Worm (Caenorhabditis elegans) whole organism, mixed stage, embryonic: ENCODE results near the gene Y38F2AR.10.

Experiments
- M03D4.4 ChIP-seq: sonication (generic microtip); optimal IDR thresholded peaks from 2 replicates; lab custom pipeline; 2017; ENCODE audit warnings: mild to moderate bottlenecking, missing genetic modification characterization, missing compliant biosample characterization
- bed-3 ChIP-seq: fragments of 200-800 bp; sonication (Bioruptor generic); optimal IDR thresholded peaks from 3 replicates; lab custom pipeline; 2018; ENCODE audit warnings: mild to moderate bottlenecking, missing genetic modification characterization, moderate library complexity, missing compliant biosample characterization
- blmp-1 ChIP-seq: fragments of 150-350 bp; optimal IDR thresholded peaks from 2 replicates; lab custom pipeline; 2014; ENCODE audit warnings: missing biosample characterization, missing genetic modification characterization
- ceh-39 ChIP-seq: fragments of 150-350 bp; optimal IDR thresholded peaks from 2 replicates; lab custom pipeline; 2014; ENCODE audit warnings: missing biosample characterization, missing genetic modification characterization
- ceh-43 ChIP-seq: fragments of 200-800 bp; sonication (Bioruptor generic); optimal IDR thresholded peaks from 2 replicates; lab custom pipeline; 2018; ENCODE audit warnings: mild to moderate bottlenecking, missing genetic modification characterization, moderate library complexity, missing compliant biosample characterization
- ceh-83 ChIP-seq: fragments of 200-800 bp; sonication (Bioruptor generic); optimal IDR thresholded peaks from 2 replicates; lab custom pipeline; 2018; ENCODE audit warnings: mild to moderate bottlenecking, missing genetic modification characterization, missing compliant biosample characterization
- ces-1 ChIP-seq: fragments of 150-350 bp; optimal IDR thresholded peaks from 2 replicates; lab custom pipeline; 2014; ENCODE audit warnings: missing biosample characterization, missing genetic modification reagents, missing genetic modification characterization
- cnd-1 ChIP-seq: fragments of 200-800 bp; sonication (Bioruptor generic); optimal IDR thresholded peaks from 2 replicates; lab custom pipeline; 2018; ENCODE audit warnings: mild to moderate bottlenecking, missing genetic modification characterization, missing compliant biosample characterization
- drap-1 ChIP-seq: fragments of 200-800 bp; sonication (Bioruptor generic); optimal IDR thresholded peaks from 3 replicates; lab custom pipeline; 2018; ENCODE audit warnings: mild to moderate bottlenecking, missing genetic modification characterization, missing compliant biosample characterization
- elt-1 ChIP-seq: sonication (generic microtip); optimal IDR thresholded peaks from 2 replicates; lab custom pipeline; 2017; ENCODE audit warnings: missing genetic modification characterization, mild to moderate bottlenecking, missing compliant biosample characterization, antibody characterized with exemption, moderate library complexity, borderline replicate concordance; ENCODE audit not compliant: insufficient read depth
- elt-3 ChIP-seq: fragments of 150-350 bp; optimal IDR thresholded peaks from 2 replicates; lab custom pipeline; 2014; ENCODE audit warnings: missing biosample characterization, missing genetic modification characterization
- flh-1 ChIP-seq: fragments of 200-800 bp; sonication (Bioruptor generic); optimal IDR thresholded peaks from 2 replicates; lab custom pipeline; 2018; ENCODE audit warnings: mild to moderate bottlenecking, missing genetic modification characterization, moderate library complexity, missing compliant biosample characterization
- ham-2 ChIP-seq: fragments of 200-800 bp; sonication (Bioruptor generic); optimal IDR thresholded peaks from 2 replicates; lab custom pipeline; 2018; ENCODE audit warnings: mild to moderate bottlenecking, missing genetic modification characterization, missing compliant biosample characterization
- hlh-1 ChIP-seq: fragments of 150-350 bp; optimal IDR thresholded peaks from 2 replicates; lab custom pipeline; 2014; ENCODE audit warnings: missing biosample characterization, missing genetic modification reagents, missing genetic modification characterization
- lin-13 ChIP-seq: fragments of 150-350 bp; optimal IDR thresholded peaks from 2 replicates; lab custom pipeline; 2014; ENCODE audit warnings: missing biosample characterization, missing genetic modification characterization
- lin-32 ChIP-seq: fragments of 200-800 bp; sonication (Bioruptor generic); optimal IDR thresholded peaks from 2 replicates; lab custom pipeline; 2018; ENCODE audit warnings: mild to moderate bottlenecking, missing genetic modification characterization, missing compliant biosample characterization
- lsy-2 ChIP-seq: fragments of 150-350 bp; optimal IDR thresholded peaks from 2 replicates; lab custom pipeline; 2014; ENCODE audit warnings: missing biosample characterization, missing genetic modification characterization
- mab-5 ChIP-seq: fragments of 150-350 bp; optimal IDR thresholded peaks from 2 replicates; lab custom pipeline; 2014; ENCODE audit warnings: missing biosample characterization, missing genetic modification characterization
- mep-1 ChIP-seq: fragments of 150-350 bp; optimal IDR thresholded peaks from 2 replicates; lab custom pipeline; 2017; ENCODE audit warnings: missing biosample characterization, missing genetic modification reagents, missing genetic modification characterization, inconsistent platforms
- mls-2 ChIP-seq: sonication (generic microtip); optimal IDR thresholded peaks from 2 replicates; lab custom pipeline; 2016; ENCODE audit warnings: mild to moderate bottlenecking, missing genetic modification characterization, moderate library complexity, missing compliant biosample characterization
- nhr-12 ChIP-seq: fragments of 150-350 bp; optimal IDR thresholded peaks from 2 replicates; lab custom pipeline; 2014; ENCODE audit warnings: missing biosample characterization, missing genetic modification characterization
- nhr-2 ChIP-seq: fragments of 150-350 bp; optimal IDR thresholded peaks from 2 replicates; lab custom pipeline; 2014; ENCODE audit warnings: missing biosample characterization, missing genetic modification characterization
- nhr-237 ChIP-seq: fragments of 150-350 bp; optimal IDR thresholded peaks from 2 replicates; lab custom pipeline; 2014; ENCODE audit warnings: missing biosample characterization, missing genetic modification characterization
- nhr-28 ChIP-seq: fragments of 150-350 bp; optimal IDR thresholded peaks from 2 replicates; lab custom pipeline; 2014; ENCODE audit warnings: missing biosample characterization, missing genetic modification characterization
- nhr-76 ChIP-seq: sonication (generic microtip); optimal IDR thresholded peaks from 2 replicates; lab custom pipeline; 2017; ENCODE audit warnings: missing biosample characterization, missing genetic modification characterization
- pha-4 ChIP-seq: fragments of 150-350 bp; optimal IDR thresholded peaks from 2 replicates; lab custom pipeline; 2018; ENCODE audit warnings: missing biosample characterization, missing genetic modification reagents, missing genetic modification characterization
- sem-2 ChIP-seq: fragments of 200-800 bp; sonication (Bioruptor generic); optimal IDR thresholded peaks from 2 replicates; lab custom pipeline; 2018; ENCODE audit warnings: mild to moderate bottlenecking, missing genetic modification characterization, missing compliant biosample characterization
- sptf-1 ChIP-seq: sonication (generic microtip); optimal IDR thresholded peaks from 2 replicates; lab custom pipeline; 2017; ENCODE audit warnings: mild to moderate bottlenecking, missing genetic modification characterization, moderate library complexity, missing compliant biosample characterization
- tbx-8 ChIP-seq: fragments of 200-800 bp; sonication (Bioruptor generic); optimal IDR thresholded peaks from 2 replicates; lab custom pipeline; 2018; ENCODE audit warnings: mild to moderate bottlenecking, missing genetic modification characterization, moderate library complexity, missing compliant biosample characterization
- unc-120 ChIP-seq: sonication (generic microtip); optimal IDR thresholded peaks from 2 replicates; lab custom pipeline; 2017; ENCODE audit warnings: missing genetic modification characterization, missing compliant biosample characterization; ENCODE audit not compliant: poor library complexity, severe bottlenecking
- unc-39 ChIP-seq: fragments of 150-350 bp; optimal IDR thresholded peaks from 2 replicates; lab custom pipeline; 2014; ENCODE audit warnings: missing biosample characterization, missing genetic modification characterization
- unc-62 ChIP-seq: fragments of 150-350 bp; optimal IDR thresholded peaks from 2 replicates; lab custom pipeline; 2014; ENCODE audit warnings: missing biosample characterization, missing genetic modification reagents, missing genetic modification characterization
- ztf-11 ChIP-seq: fragments of 150-350 bp; optimal IDR thresholded peaks from 2 replicates; lab custom pipeline; 2014; ENCODE audit warnings: missing biosample characterization, missing genetic modification characterization

The Y38F2AR.10 gene

DNA sequence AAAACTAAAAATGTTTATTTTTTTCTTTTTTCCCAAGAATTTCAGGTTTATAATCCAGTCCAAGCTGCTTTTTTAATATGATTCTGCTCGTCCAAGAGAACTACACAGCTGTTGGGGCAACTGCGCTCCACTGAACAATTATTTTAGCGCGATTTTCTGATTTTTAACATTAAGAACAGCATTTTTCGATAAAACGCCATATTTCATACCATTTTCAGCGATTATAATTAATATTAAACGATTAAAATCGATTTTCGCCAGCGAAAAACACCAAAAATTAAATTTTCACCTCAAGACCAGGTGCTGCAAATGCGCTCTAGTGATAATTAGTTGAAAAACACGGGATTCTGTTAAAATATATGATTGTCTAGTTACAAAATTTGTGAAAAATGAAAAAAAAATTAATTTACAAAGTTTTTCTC is 9.1 kb downstream of the Y38F2AR.10 start:
- no peak for TF ChIP-seq unc-39 (tag; lab: Kevin White, UChicago)
- no peak for TF ChIP-seq unc-120 (tag; lab: Kevin White, UChicago)
- TF ChIP-seq ces-1 (GFP tag; lab: Kevin White, UChicago): no peak
- TF ChIP-seq ceh-43 (GFP tag; lab: Kevin White, UChicago): peak; percentile 71

DNA sequence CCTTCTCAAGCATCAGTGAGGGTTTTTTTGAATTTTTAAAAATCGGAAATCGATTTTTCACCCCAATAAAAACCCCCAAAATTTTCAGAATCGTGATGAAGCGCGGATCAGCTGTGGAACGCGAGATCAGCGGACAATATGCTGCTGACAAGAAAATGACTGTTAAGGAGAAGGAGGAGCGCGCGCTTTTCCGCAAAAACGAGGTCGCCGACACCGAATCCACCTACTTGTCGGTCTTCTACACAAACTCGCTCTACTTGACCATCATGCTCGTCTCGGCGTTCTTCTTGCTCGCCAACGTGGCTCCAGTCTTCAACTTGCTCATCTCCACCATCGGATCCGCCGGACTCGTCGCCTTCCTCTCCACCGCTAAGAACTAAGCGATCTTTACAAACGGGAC is 9.6 kb downstream of the Y38F2AR.10 start:
- no peak for TF ChIP-seq elt-1 (tag; lab: Kevin White, UChicago)
- TF ChIP-seq ces-1 (GFP tag; lab: Kevin White, UChicago): no peak
- TF ChIP-seq flh-1 (GFP tag; lab: Kevin White, UChicago): no peak
- TF ChIP-seq hlh-1 (tag; lab: Kevin White, UChicago): no peak
- TF ChIP-seq mab-5 (tag; lab: Kevin White, UChicago): no peak
- no peak for TF ChIP-seq lin-32 (GFP tag; lab: Kevin White, UChicago)
- TF ChIP-seq nhr-28 (tag; lab: Kevin White, UChicago): no peak
- TF ChIP-seq mls-2 (tag; lab: Kevin White, UChicago): no peak
- no peak for TF ChIP-seq unc-62 (GFP tag; lab: Kevin White, UChicago)
- TF ChIP-seq nhr-76 (tag; lab: Kevin White, UChicago): no peak
- no peak for TF ChIP-seq nhr-2 (tag; lab: Kevin White, UChicago)
- no peak for TF ChIP-seq lsy-2 (tag; lab: Kevin White, UChicago)
- TF ChIP-seq nhr-237 (tag; lab: Kevin White, UChicago): no peak
- TF ChIP-seq ceh-39 (tag; lab: Kevin White, UChicago): no peak
- TF ChIP-seq blmp-1 (tag; lab: Kevin White, UChicago): no peak
- no peak for TF ChIP-seq cnd-1 (tag; lab: Kevin White, UChicago)
- TF ChIP-seq ham-2: no peak

DNA sequence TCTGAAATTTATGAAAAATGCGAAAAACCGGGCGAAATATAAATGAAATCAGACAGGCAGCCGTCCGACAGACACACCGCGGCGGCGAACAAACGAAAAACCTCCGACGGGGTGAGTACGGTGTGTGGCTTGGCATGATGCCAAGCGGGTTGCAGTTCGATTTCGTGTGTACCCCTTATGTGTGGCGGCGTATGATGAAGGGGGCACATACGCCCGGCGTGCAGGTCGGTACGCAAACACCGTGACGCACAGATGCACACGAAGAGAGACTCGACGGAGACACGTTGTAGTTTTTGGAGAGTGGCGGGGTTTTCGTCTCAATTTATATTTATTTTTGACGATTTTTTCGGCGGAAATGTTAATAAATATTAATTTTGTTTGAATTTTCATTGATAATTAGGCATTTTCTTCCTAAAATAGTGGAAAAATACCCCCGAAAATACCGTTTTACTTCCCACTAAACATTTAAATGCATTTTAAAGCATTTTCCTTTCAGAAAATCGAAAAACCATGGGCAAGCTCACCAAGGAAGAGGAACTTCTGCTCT is 10.3 kb downstream of the Y38F2AR.10 start, which contains the start of gene trap-3:
Gene trap-3 (plus strand): TSS at position 497 of the 547 bp plus-strand sequence.
- peak; percentile 93 for TF ChIP-seq nhr-237 (tag; lab: Kevin White, UChicago)
- TF ChIP-seq mep-1 (tag; lab: Kevin White, UChicago): peak; percentile 93
- TF ChIP-seq ceh-83 (GFP tag; lab: Kevin White, UChicago): no peak
- TF ChIP-seq bed-3 (GFP tag; lab: Kevin White, UChicago): no peak
- peak; percentile 72 for TF ChIP-seq ham-2
- peak; percentile 76 for TF ChIP-seq nhr-12 (tag; lab: Kevin White, UChicago)
- TF ChIP-seq unc-62 (GFP tag; lab: Kevin White, UChicago): peak; percentile 58
- peak; percentile 16 for TF ChIP-seq tbx-8 (GFP tag; lab: Kevin White, UChicago)
- TF ChIP-seq pha-4 (tag; lab: Kevin White, UChicago): peak; percentile 99
- peak; percentile 99 for TF ChIP-seq lin-13 (tag; lab: Kevin White, UChicago)
- TF ChIP-seq lin-32 (GFP tag; lab: Kevin White, UChicago): no peak
- peak; percentile 46 for TF ChIP-seq hlh-1 (tag; lab: Kevin White, UChicago)
- TF ChIP-seq nhr-28 (tag; lab: Kevin White, UChicago): no peak
- no peak for TF ChIP-seq nhr-76 (tag; lab: Kevin White, UChicago)
- TF ChIP-seq mls-2 (tag; lab: Kevin White, UChicago): peak; percentile 34
- peak; percentile 25 for TF ChIP-seq ceh-43 (GFP tag; lab: Kevin White, UChicago)
- TF ChIP-seq elt-3 (tag; lab: Kevin White, UChicago): peak; percentile 53
- TF ChIP-seq blmp-1 (tag; lab: Kevin White, UChicago): no peak
- TF ChIP-seq sem-2 (GFP tag; lab: Kevin White, UChicago): no peak
- TF ChIP-seq unc-39 (tag; lab: Kevin White, UChicago): no peak
- TF ChIP-seq unc-120 (tag; lab: Kevin White, UChicago): peak; percentile 72
- TF ChIP-seq ces-1 (GFP tag; lab: Kevin White, UChicago): peak; percentile 53
- TF ChIP-seq ztf-11 (tag; lab: Kevin White, UChicago): peak; percentile 32
- peak; percentile 82 for TF ChIP-seq M03D4.4 (tag; lab: Kevin White, UChicago)
- TF ChIP-seq lsy-2 (tag; lab: Kevin White, UChicago): peak; percentile 93
- peak; percentile 76 for TF ChIP-seq drap-1 (GFP tag; lab: Kevin White, UChicago)
- TF ChIP-seq nhr-2 (tag; lab: Kevin White, UChicago): peak; percentile 14
- peak; percentile 78 for TF ChIP-seq cnd-1 (tag; lab: Kevin White, UChicago)
- peak; percentile 80 for TF ChIP-seq sptf-1 (tag; lab: Kevin White, UChicago)
- TF ChIP-seq ceh-39 (tag; lab: Kevin White, UChicago): peak; percentile 74
- TF ChIP-seq, all 35 proteins: peak for 22
